Worm (Caenorhabditis elegans): ENCODE results near the gene pus-1.

ce11 chrV:16774428-16774827 lies 20.3 kb downstream of the pus-1 start:
- TF ChIP-seq lin-13 (GFP tag; optimal IDR thresholded peaks at IDR 0.05): no peak
- no peak for TF ChIP-seq mab-5 (tag; optimal IDR thresholded peaks at IDR 0.05)
- TF ChIP-seq nhr-11 (tag; optimal IDR thresholded peaks at IDR 0.05): no peak
- TF ChIP-seq skn-1 (tag; optimal IDR thresholded peaks at IDR 0.05): no peak
- no peak for TF ChIP-seq ceh-82 (tag; optimal IDR thresholded peaks at IDR 0.05)
- TF ChIP-seq fos-1 (tag; optimal IDR thresholded peaks at IDR 0.05): no peak
- TF ChIP-seq aly-2 (tag; optimal IDR thresholded peaks at IDR 0.05): no peak
- TF ChIP-seq ZK546.5 (tag; optimal IDR thresholded peaks at IDR 0.05): no peak
- no peak for TF ChIP-seq elt-3 (tag; optimal IDR thresholded peaks at IDR 0.05)
- no peak for TF ChIP-seq nhr-12 (tag; optimal IDR thresholded peaks at IDR 0.05)
- TF ChIP-seq alr-1 (tag; optimal IDR thresholded peaks at IDR 0.05): no peak
- TF ChIP-seq lsy-2 (tag; optimal IDR thresholded peaks at IDR 0.05): no peak
- TF ChIP-seq snpc-4 (tag; optimal IDR thresholded peaks at IDR 0.05): no peak
- TF ChIP-seq lin-39 (tag; optimal IDR thresholded peaks at IDR 0.05): no peak

All from whole organism, L2 larva.